Worm (Caenorhabditis elegans): ENCODE measurements around the gene T16G12.8.

The T16G12.8 gene

ce11 chrIII:10059002-10059401 is at the start of gene T16G12.8:
TSS of gene T16G12.8 (plus strand) at chrIII:10059302.
- TF ChIP-seq Y116A8C.19 (tag; optimal IDR thresholded peaks at IDR 0.05; ENCODE audit: borderline replicate concordance) (no peak), zag-1 (tag; optimal IDR thresholded peaks at IDR 0.05) (no peak), rnt-1 (tag; optimal IDR thresholded peaks at IDR 0.05) (no peak), elt-2 (tag; optimal IDR thresholded peaks at IDR 0.05) (no peak), blmp-1 (tag; optimal IDR thresholded peaks at IDR 0.05) (no peak), ama-1 (optimal IDR thresholded peaks at IDR 0.05) (no peak), nhr-12 (tag; optimal IDR thresholded peaks at IDR 0.05) (no peak), ceh-82 (tag; optimal IDR thresholded peaks at IDR 0.05) (no peak), C16A3.4 (tag; optimal IDR thresholded peaks at IDR 0.05) (no peak), nhr-77 (tag; optimal IDR thresholded peaks at IDR 0.05) (no peak), sox-4 (tag; optimal IDR thresholded peaks at IDR 0.05) (no peak)

ce11 chrIII:10010117-10010516 is 49.0 kb upstream of the T16G12.8 start, which contains the start of gene fbxa-155:
TSS of gene fbxa-155 (minus strand) at chrIII:10010217.
- no peak for TF ChIP-seq ceh-63 (GFP tag; optimal IDR thresholded peaks at IDR 0.05)
- no peak for TF ChIP-seq mep-1 (tag; optimal IDR thresholded peaks at IDR 0.05)
- no peak for TF ChIP-seq ets-5 (GFP tag; IDR thresholded peaks at IDR 0.05)
- no peak for TF ChIP-seq ceh-8 (GFP tag; optimal IDR thresholded peaks at IDR 0.05)
- TF ChIP-seq blmp-1 (tag; optimal IDR thresholded peaks at IDR 0.05): no peak
- TF ChIP-seq egl-27 (tag; optimal IDR thresholded peaks at IDR 0.05): no peak

ce11 chrIII:10012136-10012535 is 47.0 kb upstream of the T16G12.8 start, which contains the start of gene C05B5.16:
TSS of gene C05B5.16 (plus strand) at chrIII:10012436.
- TF ChIP-seq grh-1 (GFP tag; IDR thresholded peaks at IDR 0.05): no peak
- no peak for TF ChIP-seq efl-1 (optimal IDR thresholded peaks at IDR 0.05)
- no peak for TF ChIP-seq efl-1 (GFP tag; optimal IDR thresholded peaks at IDR 0.05 in 1 of 2)
- no peak for TF ChIP-seq nhr-19 (GFP tag; conservative IDR thresholded peaks at IDR 0.05)
- TF ChIP-seq nhr-20 (tag; optimal IDR thresholded peaks at IDR 0.05): no peak
- TF ChIP-seq nhr-11 (tag; optimal IDR thresholded peaks at IDR 0.05): no peak
- no peak for TF ChIP-seq irx-1 (tag; optimal IDR thresholded peaks at IDR 0.05)
- no peak for TF ChIP-seq F16B12.6 (tag; optimal IDR thresholded peaks at IDR 0.05)
- TF ChIP-seq ama-1 (optimal IDR thresholded peaks at IDR 0.05): no peak
- TF ChIP-seq jun-1 (tag; optimal IDR thresholded peaks at IDR 0.05): no peak
- no peak for TF ChIP-seq unc-130 (tag; optimal IDR thresholded peaks at IDR 0.05)
- TF ChIP-seq aly-2 (tag; optimal IDR thresholded peaks at IDR 0.05): no peak
- TF ChIP-seq hlh-4 (tag; optimal IDR thresholded peaks at IDR 0.05): no peak
- no peak for TF ChIP-seq nhr-71 (tag; optimal IDR thresholded peaks at IDR 0.05)
- TF ChIP-seq mdl-1 (tag; optimal IDR thresholded peaks at IDR 0.05): no peak
- TF ChIP-seq hpl-2 (GFP tag; optimal IDR thresholded peaks at IDR 0.05): no peak
- no peak for TF ChIP-seq mab-9 (GFP tag; IDR thresholded peaks at IDR 0.05)
- no peak for TF ChIP-seq aha-1 (tag; optimal IDR thresholded peaks at IDR 0.05)
- no peak for TF ChIP-seq nhr-28 (tag; optimal IDR thresholded peaks at IDR 0.05)
- no peak for TF ChIP-seq sptf-1 (tag; optimal IDR thresholded peaks at IDR 0.05)
- no peak for TF ChIP-seq nhr-84 (tag; optimal IDR thresholded peaks at IDR 0.05)

- TF ChIP-seq mep-1 (tag; optimal IDR thresholded peaks at IDR 0.05) (peak; percentile 49), nhr-12 (tag; optimal IDR thresholded peaks at IDR 0.05) (no peak), mdl-1 (tag; optimal IDR thresholded peaks at IDR 0.05) (peak in 1 of 2 experiments; percentile 4), dsc-1 (tag; optimal IDR thresholded peaks at IDR 0.05) (peak; percentile 61), unc-86 (tag; optimal IDR thresholded peaks at IDR 0.05) (peak; percentile 74), ama-1 (optimal IDR thresholded peaks at IDR 0.05) (no peak), egl-13 (tag; optimal IDR thresholded peaks at IDR 0.05) (peak; percentile 10), unc-130 (tag; optimal IDR thresholded peaks at IDR 0.05) (no peak), fkh-10 (GFP tag; optimal IDR thresholded peaks at IDR 0.05) (peak; percentile 61), egl-27 (tag; optimal IDR thresholded peaks at IDR 0.05) (no peak), fos-1 (tag; optimal IDR thresholded peaks at IDR 0.05) (no peak), skn-1 (tag; optimal IDR thresholded peaks at IDR 0.05) (peak; percentile 24), mab-9 (GFP tag; IDR thresholded peaks at IDR 0.05) (no peak), ceh-82 (tag; optimal IDR thresholded peaks at IDR 0.05) (peak; percentile 3 to 76 (median 11)), nhr-47 (tag; optimal IDR thresholded peaks at IDR 0.05) (peak; percentile 61), fkh-8 (tag; optimal IDR thresholded peaks at IDR 0.05) (peak; percentile 79), swsn-7 (tag; optimal IDR thresholded peaks at IDR 0.05) (peak; percentile 43), nhr-11 (tag; optimal IDR thresholded peaks at IDR 0.05) (no peak), lin-14 (GFP tag; optimal IDR thresholded peaks at IDR 0.05) (peak; percentile 82), lin-35 (GFP tag; optimal IDR thresholded peaks at IDR 0.05) (peak in 1 of 2 experiments; percentile 55), lsy-2 (tag; optimal IDR thresholded peaks at IDR 0.05) (peak; percentile 7 to 46), aha-1 (tag; optimal IDR thresholded peaks at IDR 0.05) (no peak)
Observed at ce11 chrIII:10016413-10017051, 42.6 kb upstream of the T16G12.8 start, which contains the start of gene rgs-1. TSS of gene rgs-1 (minus strand) at chrIII:10016558.
